Worm (Caenorhabditis elegans): Measurements from ENCODE around the gene C54E10.6.

ce11 chrV:18771390-18771789, 37.1 kb downstream of the C54E10.6 start, which contains the start of gene clec-256:
- TF ChIP-seq ztf-23 (GFP tag; IDR thresholded peaks at IDR 0.05) (no peak), cog-1 (tag; optimal IDR thresholded peaks at IDR 0.05) (no peak), med-1 (GFP tag; optimal IDR thresholded peaks at IDR 0.05; ENCODE audit: insufficient read depth) (no peak), flt-1 (GFP tag; IDR thresholded peaks at IDR 0.05) (no peak), ref-1 (GFP tag; conservative IDR thresholded peaks at IDR 0.05) (no peak), T22C8.4 (GFP tag; IDR thresholded peaks at IDR 0.05) (no peak), ztf-29 (GFP tag; IDR thresholded peaks at IDR 0.05) (no peak), klf-2 (GFP tag; conservative IDR thresholded peaks at IDR 0.05) (no peak), tab-1 (GFP tag; IDR thresholded peaks at IDR 0.05) (no peak)

Data from whole organism, midembryonic.